Worm (Caenorhabditis elegans): Measurements from ENCODE around the gene ced-6.
A peak's percentile ranks its signal among the peaks of the same experiment; 100 is the strongest.

Gene ced-6

ce11 chrIII:5553098-5553497, 42.5 kb upstream of the ced-6 start:
- TF ChIP-seq egl-43 (GFP tag; IDR thresholded peaks at IDR 0.05) (no peak), dmd-9 (GFP tag; IDR thresholded peaks at IDR 0.05) (no peak), nhr-41 (GFP tag; IDR thresholded peaks at IDR 0.05) (no peak), skn-1 (tag; optimal IDR thresholded peaks at IDR 0.05) (no peak), F26F4.8 (GFP tag; conservative IDR thresholded peaks at IDR 0.05) (no peak), zip-2 (tag; optimal IDR thresholded peaks at IDR 0.05) (no peak), mdt-29 (GFP tag; IDR thresholded peaks at IDR 0.05) (peak; percentile 80; the same call in 1 of the 2 replicates), ceh-82 (tag; optimal IDR thresholded peaks at IDR 0.05) (no peak), saeg-2 (GFP tag; IDR thresholded peaks at IDR 0.05) (no peak), pqm-1 (tag; optimal IDR thresholded peaks at IDR 0.05) (no peak), zip-11 (GFP tag; IDR thresholded peaks at IDR 0.05) (no peak), rbr-2 (tag; optimal IDR thresholded peaks at IDR 0.05) (no peak), ces-1 (GFP tag; optimal IDR thresholded peaks at IDR 0.05) (no peak), nhr-25 (tag; optimal IDR thresholded peaks at IDR 0.05; ENCODE audit: borderline replicate concordance, insufficient read depth) (no peak), lin-38 (GFP tag; IDR thresholded peaks at IDR 0.05) (peak; percentile 28; the same call in 1 of the 2 replicates), nhr-76 (tag; optimal IDR thresholded peaks at IDR 0.05) (no peak), lin-39 (tag; optimal IDR thresholded peaks at IDR 0.05) (no peak), aha-1 (tag) (no peak), ZK337.2 (GFP tag; IDR thresholded peaks at IDR 0.05) (no peak), nhr-42 (GFP tag; IDR thresholded peaks at IDR 0.05) (0 out of 2 replicates have a peak, but pooled peaks have one; percentile 13), nhr-6 (tag; optimal IDR thresholded peaks at IDR 0.05) (no peak), jun-1 (tag; optimal IDR thresholded peaks at IDR 0.05) (no peak), fos-1 (tag; optimal IDR thresholded peaks at IDR 0.05) (no peak), hlh-30 (tag; optimal IDR thresholded peaks at IDR 0.05; ENCODE audit: insufficient read depth) (peak; percentile 44), nhr-77 (tag; optimal IDR thresholded peaks at IDR 0.05) (peak; percentile 55), lsy-2 (tag; optimal IDR thresholded peaks at IDR 0.05) (peak in 1 of 2 experiments; percentile 29), attf-4 (tag; optimal IDR thresholded peaks at IDR 0.05) (no peak), set-16 (GFP tag; IDR thresholded peaks at IDR 0.05) (no peak), lir-3 (tag; optimal IDR thresholded peaks at IDR 0.05) (no peak), mes-2 (tag; optimal IDR thresholded peaks at IDR 0.05; ENCODE audit: poor library complexity, severe bottlenecking) (peak; percentile 16), ztf-7 (tag; optimal IDR thresholded peaks at IDR 0.05) (no peak), nhr-10 (tag; optimal IDR thresholded peaks at IDR 0.05) (no peak), aly-2 (tag; optimal IDR thresholded peaks at IDR 0.05) (no peak), ceh-20 (GFP tag; IDR thresholded peaks at IDR 0.05) (peak; percentile 31; the same call in 1 of the 2 replicates), fkh-10 (GFP tag; optimal IDR thresholded peaks at IDR 0.05) (no peak), ctbp-1 (GFP tag; IDR thresholded peaks at IDR 0.05) (no peak), mxl-2 (GFP tag; conservative IDR thresholded peaks at IDR 0.05) (no peak), ceh-44 (GFP tag; IDR thresholded peaks at IDR 0.05) (no peak), F37D6.2 (tag; optimal IDR thresholded peaks at IDR 0.05) (no peak), unc-130 (GFP tag; optimal IDR thresholded peaks at IDR 0.05) (no peak), hlh-11 (tag; optimal IDR thresholded peaks at IDR 0.05) (peak; percentile 77), F49E8.2 (tag; optimal IDR thresholded peaks at IDR 0.05; ENCODE audit: borderline replicate concordance) (no peak), Y75B8A.6 (GFP tag; IDR thresholded peaks at IDR 0.05) (0 out of 2 replicates have a peak, but pooled peaks have one; percentile 42), php-3 (GFP tag; IDR thresholded peaks at IDR 0.05) (peak; percentile 84), vab-7 (GFP tag; IDR thresholded peaks at IDR 0.05) (no peak), F10B5.3 (tag; optimal IDR thresholded peaks at IDR 0.05) (no peak), ceh-32 (tag; optimal IDR thresholded peaks at IDR 0.05; ENCODE audit: poor library complexity) (no peak), snpc-1.2 (GFP tag; IDR thresholded peaks at IDR 0.05) (no peak), cey-2 (tag; optimal IDR thresholded peaks at IDR 0.05; ENCODE audit: borderline replicate concordance, insufficient read depth) (no peak), D1046.2 (GFP tag; IDR thresholded peaks at IDR 0.05) (no peak), R02D3.7 (tag; optimal IDR thresholded peaks at IDR 0.05) (no peak), F44E2.7 (GFP tag; IDR thresholded peaks at IDR 0.05) (no peak)

Measured in whole organism, L4 larva.